Fruit fly (Drosophila melanogaster): ENCODE results near the gene CG31937.

The CG31937 gene

DNA sequence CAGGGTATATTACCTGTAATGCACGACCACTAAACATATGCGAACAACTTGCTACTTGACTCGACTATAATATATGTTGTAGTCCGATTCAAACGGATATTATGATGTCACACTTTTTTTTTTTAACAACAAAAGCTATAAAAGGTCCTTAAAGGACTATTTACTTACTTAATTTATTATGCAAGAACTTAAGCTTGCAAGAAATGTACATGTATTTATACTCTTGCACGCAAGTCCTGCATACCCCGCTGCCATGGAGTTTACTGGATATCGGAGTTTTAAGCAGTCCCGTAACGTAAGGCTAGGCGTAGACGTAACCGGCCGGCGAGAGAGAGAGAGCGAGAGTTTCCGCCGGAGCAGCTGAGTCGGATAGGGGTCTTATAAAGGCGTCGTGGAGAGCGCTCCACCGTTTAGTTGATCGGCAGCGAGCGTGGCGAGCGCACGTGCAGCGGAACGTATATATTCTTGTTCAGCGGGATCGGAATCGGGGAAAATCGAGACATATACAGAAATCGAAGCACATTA is 7.4 kb downstream of the CG31937 start:
- TF ChIP-seq kay (GFP tag; optimal IDR thresholded peaks at IDR 0.05) (peak; percentile 83), CG3163 (GFP tag; optimal IDR thresholded peaks at IDR 0.05) (peak; percentile 73), CG12942 (GFP tag; optimal IDR thresholded peaks at IDR 0.05) (peak; percentile 92), TFAM (GFP tag; optimal IDR thresholded peaks at IDR 0.05) (peak; percentile 68), CG5245 (GFP tag; optimal IDR thresholded peaks at IDR 0.05) (peak; percentile 86), CG34376 (GFP tag; optimal IDR thresholded peaks at IDR 0.05) (peak; percentile 19), ttk (GFP tag; IDR thresholded peaks at IDR 0.05) (peak; percentile 86), CTCF (GFP tag; optimal IDR thresholded peaks at IDR 0.05) (peak; percentile 17), CG15073 (GFP tag; optimal IDR thresholded peaks at IDR 0.05) (peak; percentile 68), CG8944 (GFP tag; optimal IDR thresholded peaks at IDR 0.05) (peak; percentile 90), maf-S (GFP tag; optimal IDR thresholded peaks at IDR 0.05) (peak; percentile 80), CG17912 (GFP tag; optimal IDR thresholded peaks at IDR 0.05) (no peak), CG10274 (GFP tag; optimal IDR thresholded peaks at IDR 0.05) (peak; percentile 73), CG9876 (GFP tag; optimal IDR thresholded peaks at IDR 0.05) (peak; percentile 84), Atf3 (GFP tag; optimal IDR thresholded peaks at IDR 0.05) (peak; percentile 90), Awh (GFP tag; IDR thresholded peaks at IDR 0.05) (peak; percentile 79; the same call in 1 of the 2 replicates), gcm2 (GFP tag; optimal IDR thresholded peaks at IDR 0.05) (peak; percentile 67), CG12104 (GFP tag; optimal IDR thresholded peaks at IDR 0.05) (peak; percentile 61), tna (GFP tag; IDR thresholded peaks at IDR 0.05; ENCODE audit: partially characterized antibody) (peak; percentile 35; the same call in 1 of the 2 replicates), Spps (tag; optimal IDR thresholded peaks at IDR 0.05) (peak; percentile 55), shn (GFP tag; optimal IDR thresholded peaks at IDR 0.05) (peak; percentile 91), PHDP (tag; optimal IDR thresholded peaks at IDR 0.05) (peak; percentile 86), CrebB (tag; optimal IDR thresholded peaks at IDR 0.05) (peak; percentile 63), CG3065 (GFP tag; optimal IDR thresholded peaks at IDR 0.05) (peak; percentile 53), CG4820 (GFP tag; optimal IDR thresholded peaks at IDR 0.05) (peak; percentile 89), br (optimal IDR thresholded peaks at IDR 0.05) (no peak), Dip3 (GFP tag; optimal IDR thresholded peaks at IDR 0.05) (peak; percentile 90), ewg (GFP tag; optimal IDR thresholded peaks at IDR 0.05) (peak; percentile 89), CG12744 (GFP tag; optimal IDR thresholded peaks at IDR 0.05) (peak; percentile 83), CG1792 (GFP tag; optimal IDR thresholded peaks at IDR 0.05) (peak; percentile 74), CG9797 (GFP tag; optimal IDR thresholded peaks at IDR 0.05) (no peak), run (tag; optimal IDR thresholded peaks at IDR 0.05) (peak; percentile 71), CoRest (tag; optimal IDR thresholded peaks at IDR 0.05) (peak; percentile 87), Dip2 (GFP tag; IDR thresholded peaks at IDR 0.05) (no peak), lab (GFP tag; optimal IDR thresholded peaks at IDR 0.05) (peak; percentile 88), CG15696 (tag; optimal IDR thresholded peaks at IDR 0.05) (peak; percentile 57), CG4854 (GFP tag; optimal IDR thresholded peaks at IDR 0.05) (peak; percentile 68), otp (GFP tag; IDR thresholded peaks at IDR 0.05) (peak; percentile 80), NK7.1 (GFP tag; optimal IDR thresholded peaks at IDR 0.05) (peak; percentile 72), rib (GFP tag; IDR thresholded peaks at IDR 0.05) (no peak), CkIIα-i1 (GFP tag; IDR thresholded peaks at IDR 0.05) (peak; percentile 13; the same call in 1 of the 2 replicates), pnt (GFP tag; optimal IDR thresholded peaks at IDR 0.05) (peak; percentile 94), gro (GFP tag; optimal IDR thresholded peaks at IDR 0.05) (peak; percentile 68), klu (GFP tag; IDR thresholded peaks at IDR 0.05) (peak; percentile 85), CG14441 (GFP tag; IDR thresholded peaks at IDR 0.05) (peak; percentile 83), nau (GFP tag; optimal IDR thresholded peaks at IDR 0.05) (peak; percentile 86), slbo (GFP tag; IDR thresholded peaks at IDR 0.05) (peak; percentile 80), CG10321 (GFP tag; IDR thresholded peaks at IDR 0.05) (no peak), CG7271 (tag; optimal IDR thresholded peaks at IDR 0.05) (peak; percentile 40), Ada2b (GFP tag; IDR thresholded peaks at IDR 0.05) (peak; percentile 79), CG12391 (tag; optimal IDR thresholded peaks at IDR 0.05) (peak; percentile 91), Fer2 (tag; optimal IDR thresholded peaks at IDR 0.05) (peak; percentile 2)

All from whole organism, embryonic.